Worm (Caenorhabditis elegans) whole organism, mixed stage, embryonic: ENCODE measurements around the gene K07E3.4.

Source experiments
- ham-2 ChIP-seq: fragments of 200-800 bp; sonication (Bioruptor generic); optimal IDR thresholded peaks from 2 replicates; lab custom pipeline; 2018; ENCODE audit warnings: mild to moderate bottlenecking, missing genetic modification characterization, missing compliant biosample characterization
- sptf-1 ChIP-seq: sonication (generic microtip); optimal IDR thresholded peaks from 2 replicates; lab custom pipeline; 2017; ENCODE audit warnings: mild to moderate bottlenecking, missing genetic modification characterization, moderate library complexity, missing compliant biosample characterization

ce11 chrX:8059999-8060398, 23.8 kb downstream of the K07E3.4 start:
- TF ChIP-seq sptf-1 (tag; lab: Kevin White, UChicago) (no peak), ham-2 (GFP tag; lab: Kevin White, UChicago) (peak; percentile 1)
